Worm (Caenorhabditis elegans) whole organism, young adult: ENCODE measurements around the gene nduv-3.

Experiments
- akir-1 ChIP-seq: fragments of 200-800 bp; sonication (Bioruptor generic); optimal IDR thresholded peaks from 2 replicates; lab custom pipeline; 2018; ENCODE audit warnings: mild to moderate bottlenecking, missing genetic modification characterization, moderate library complexity, missing compliant biosample characterization
- egrh-3 ChIP-seq: fragments of 200-800 bp; sonication (Bioruptor generic); IDR thresholded peaks from 2 replicates; pipeline ENCODE4 v1.3.6; 2022; ENCODE audit warnings: missing genetic modification reagents, missing genetic modification characterization, missing compliant biosample characterization

nduv-3 gene

ce11 chrIV:2688716-2689307, 47.7 kb downstream of the nduv-3 start, which contains the start of gene egrh-3:
Gene egrh-3 (minus strand): TSS chrIV:2688766.
- TF ChIP-seq egrh-3 (GFP tag; lab: Robert Waterston, UW) (peak; percentile 94), akir-1 (GFP tag; lab: Kevin White, UChicago) (no peak)
- TF ChIP-seq, all 124 proteins: peak for 1
